Fruit fly (Drosophila melanogaster): ENCODE data around the gene Acp24A4.

DNA sequence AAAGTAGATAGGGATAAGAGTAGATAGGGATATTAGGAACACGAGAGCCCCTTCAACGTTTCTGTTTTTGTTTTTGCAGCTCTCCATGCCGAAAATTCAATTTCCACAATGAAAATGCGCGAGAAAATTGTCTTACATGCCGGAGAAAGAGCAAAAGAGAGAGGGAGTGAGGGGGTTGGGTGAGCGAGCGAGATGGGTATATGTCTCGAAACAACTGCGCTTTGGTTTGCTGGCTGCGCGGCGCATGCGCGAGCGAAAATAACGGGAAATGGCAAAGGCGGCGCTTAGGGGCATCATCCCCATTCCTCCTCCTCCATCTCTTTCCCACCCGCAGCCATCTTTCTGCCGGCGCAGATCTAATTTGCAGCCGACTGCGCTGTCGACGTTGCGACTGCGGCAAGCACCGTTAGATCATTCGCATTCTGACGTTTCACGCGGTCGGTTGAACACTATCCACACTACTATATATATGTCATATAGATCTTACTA, 31.4 kb downstream of the Acp24A4 start, which contains the start of gene Drgx:
- TF ChIP-seq CG8301 (tag; optimal IDR thresholded peaks at IDR 0.05) = no peak
- no peak for TF ChIP-seq CG17806 (tag; optimal IDR thresholded peaks at IDR 0.05)

All from whole organism, pupa.